Worm (Caenorhabditis elegans) whole organism, mixed stage, embryonic: ENCODE data around the gene Y69H2.1.

Source experiments
- blmp-1 ChIP-seq: fragments of 150-350 bp; optimal IDR thresholded peaks from 2 replicates; lab custom pipeline; 2014; ENCODE audit warnings: missing biosample characterization, missing genetic modification characterization
- ceh-39 ChIP-seq: fragments of 150-350 bp; optimal IDR thresholded peaks from 2 replicates; lab custom pipeline; 2014; ENCODE audit warnings: missing biosample characterization, missing genetic modification characterization
- ceh-43 ChIP-seq: fragments of 200-800 bp; sonication (Bioruptor generic); optimal IDR thresholded peaks from 2 replicates; lab custom pipeline; 2018; ENCODE audit warnings: mild to moderate bottlenecking, missing genetic modification characterization, moderate library complexity, missing compliant biosample characterization
- lin-13 ChIP-seq: fragments of 150-350 bp; optimal IDR thresholded peaks from 2 replicates; lab custom pipeline; 2014; ENCODE audit warnings: missing biosample characterization, missing genetic modification characterization
- lin-32 ChIP-seq: fragments of 200-800 bp; sonication (Bioruptor generic); optimal IDR thresholded peaks from 2 replicates; lab custom pipeline; 2018; ENCODE audit warnings: mild to moderate bottlenecking, missing genetic modification characterization, missing compliant biosample characterization
- lsy-2 ChIP-seq: fragments of 150-350 bp; optimal IDR thresholded peaks from 2 replicates; lab custom pipeline; 2014; ENCODE audit warnings: missing biosample characterization, missing genetic modification characterization
- mab-5 ChIP-seq: fragments of 150-350 bp; optimal IDR thresholded peaks from 2 replicates; lab custom pipeline; 2014; ENCODE audit warnings: missing biosample characterization, missing genetic modification characterization
- mls-2 ChIP-seq: sonication (generic microtip); optimal IDR thresholded peaks from 2 replicates; lab custom pipeline; 2016; ENCODE audit warnings: mild to moderate bottlenecking, missing genetic modification characterization, moderate library complexity, missing compliant biosample characterization
- nhr-12 ChIP-seq: fragments of 150-350 bp; optimal IDR thresholded peaks from 2 replicates; lab custom pipeline; 2014; ENCODE audit warnings: missing biosample characterization, missing genetic modification characterization
- nhr-237 ChIP-seq: fragments of 150-350 bp; optimal IDR thresholded peaks from 2 replicates; lab custom pipeline; 2014; ENCODE audit warnings: missing biosample characterization, missing genetic modification characterization
- sem-2 ChIP-seq: fragments of 200-800 bp; sonication (Bioruptor generic); optimal IDR thresholded peaks from 2 replicates; lab custom pipeline; 2018; ENCODE audit warnings: mild to moderate bottlenecking, missing genetic modification characterization, missing compliant biosample characterization
- unc-39 ChIP-seq: fragments of 150-350 bp; optimal IDR thresholded peaks from 2 replicates; lab custom pipeline; 2014; ENCODE audit warnings: missing biosample characterization, missing genetic modification characterization
- unc-62 ChIP-seq: fragments of 150-350 bp; optimal IDR thresholded peaks from 2 replicates; lab custom pipeline; 2014; ENCODE audit warnings: missing biosample characterization, missing genetic modification reagents, missing genetic modification characterization
- ztf-11 ChIP-seq: fragments of 150-350 bp; optimal IDR thresholded peaks from 2 replicates; lab custom pipeline; 2014; ENCODE audit warnings: missing biosample characterization, missing genetic modification characterization

ce11 chrV:18636248-18636647, 13.9 kb upstream of the Y69H2.1 start, which contains the start of gene egas-3:
- TF ChIP-seq nhr-237 (tag; lab: Kevin White, UChicago): no peak
- TF ChIP-seq ztf-11: no peak
- no peak for TF ChIP-seq nhr-12 (tag; lab: Kevin White, UChicago)
- no peak for TF ChIP-seq ceh-43
- no peak for TF ChIP-seq lin-32 (GFP tag; lab: Kevin White, UChicago)
- no peak for TF ChIP-seq blmp-1 (tag; lab: Kevin White, UChicago)
- TF ChIP-seq mls-2 (tag; lab: Kevin White, UChicago): no peak
- no peak for TF ChIP-seq sem-2 (GFP tag; lab: Kevin White, UChicago)
- no peak for TF ChIP-seq unc-62 (GFP tag; lab: Kevin White, UChicago)
- TF ChIP-seq lin-13 (tag; lab: Kevin White, UChicago): no peak
- no peak for TF ChIP-seq unc-39 (tag; lab: Kevin White, UChicago)
- TF ChIP-seq lsy-2 (tag; lab: Kevin White, UChicago): no peak
- no peak for TF ChIP-seq ceh-39 (tag; lab: Kevin White, UChicago)
- TF ChIP-seq mab-5 (tag; lab: Kevin White, UChicago): no peak
